Worm (Caenorhabditis elegans) whole organism, early embryonic: ENCODE results near the gene col-72.

ENCODE experiments used
- B0310.2 ChIP-seq: sonication (generic microtip); optimal IDR thresholded peaks from 2 replicates; lab custom pipeline; 2016; ENCODE audit warnings: mild to moderate bottlenecking, missing genetic modification characterization, missing compliant biosample characterization
- F13C5.2 ChIP-seq: sonication (generic microtip); optimal IDR thresholded peaks from 2 replicates; lab custom pipeline; 2017; ENCODE audit warnings: mild to moderate bottlenecking, missing genetic modification characterization, inconsistent platforms, missing compliant biosample characterization
- aly-1 ChIP-seq: sonication (generic microtip); optimal IDR thresholded peaks from 2 replicates; lab custom pipeline; 2016; ENCODE audit warnings: missing genetic modification characterization, missing compliant biosample characterization
- ama-1 ChIP-seq: fragments of 150-350 bp; optimal IDR thresholded peaks from 2 replicates; lab custom pipeline; 2014
- ceh-13 ChIP-seq: fragments of 200-800 bp; sonication (Bioruptor generic); optimal IDR thresholded peaks from 2 replicates; lab custom pipeline; 2018; ENCODE audit warnings: mild to moderate bottlenecking, missing genetic modification characterization, missing compliant biosample characterization
- ceh-36 ChIP-seq: sonication (generic microtip); optimal IDR thresholded peaks from 2 replicates; lab custom pipeline; 2016; ENCODE audit warnings: missing genetic modification characterization, inconsistent platforms, missing compliant biosample characterization
- ets-7 ChIP-seq: sonication (generic microtip); optimal IDR thresholded peaks from 2 replicates; lab custom pipeline; 2016; ENCODE audit warnings: missing genotype, missing genetic modification characterization, missing compliant biosample characterization
- flt-1 ChIP-seq: fragments of 200-800 bp; sonication (Bioruptor generic); IDR thresholded peaks from 2 replicates; pipeline ENCODE4 v1.3.6; 2022; ENCODE audit warnings: missing genetic modification characterization, missing compliant biosample characterization
- hmbx-1 ChIP-seq: sonication (generic microtip); optimal IDR thresholded peaks from 2 replicates; lab custom pipeline; 2016; ENCODE audit warnings: mild to moderate bottlenecking, missing genetic modification characterization, missing compliant biosample characterization
- hmg-4 ChIP-seq: fragments of 200-800 bp; sonication (Bioruptor generic); optimal IDR thresholded peaks from 2 replicates; lab custom pipeline; 2018; ENCODE audit warnings: mild to moderate bottlenecking, missing genetic modification characterization, missing compliant biosample characterization
- hnd-1 ChIP-seq: sonication (generic microtip); optimal IDR thresholded peaks from 2 replicates; lab custom pipeline; 2016; ENCODE audit warnings: missing genetic modification characterization, missing compliant biosample characterization
- pes-1 ChIP-seq: fragments of 200-800 bp; sonication (Bioruptor generic); IDR thresholded peaks from 2 replicates; pipeline ENCODE4 v1.3.6; 2022; ENCODE audit warnings: missing genetic modification reagents, missing genetic modification characterization, missing compliant biosample characterization
- scrt-1 ChIP-seq: fragments of 200-800 bp; sonication (Bioruptor generic); IDR thresholded peaks from 2 replicates; pipeline ENCODE4 v1.3.6; 2022; ENCODE audit warnings: missing genetic modification characterization, missing compliant biosample characterization
- sea-1 ChIP-seq: fragments of 200-800 bp; sonication (Bioruptor generic); conservative IDR thresholded peaks from 2 replicates; pipeline ENCODE4 v1.3.6; 2022; ENCODE audit warnings: missing genetic modification characterization, missing compliant biosample characterization
- tbx-11 ChIP-seq: fragments of 200-800 bp; sonication (Bioruptor generic); IDR thresholded peaks from 2 replicates; pipeline ENCODE4 v1.3.6; 2022; ENCODE audit warnings: missing genetic modification characterization, missing compliant biosample characterization
- tbx-37 ChIP-seq: fragments of 200-800 bp; sonication (Bioruptor generic); conservative IDR thresholded peaks from 2 replicates; pipeline ENCODE4 v1.3.6; 2022; ENCODE audit warnings: missing genetic modification reagents, missing genetic modification characterization, missing compliant biosample characterization
- tra-4 ChIP-seq: sonication (generic microtip); optimal IDR thresholded peaks from 2 replicates; lab custom pipeline; 2017; ENCODE audit warnings: missing genetic modification characterization, missing compliant biosample characterization

Gene col-72

DNA sequence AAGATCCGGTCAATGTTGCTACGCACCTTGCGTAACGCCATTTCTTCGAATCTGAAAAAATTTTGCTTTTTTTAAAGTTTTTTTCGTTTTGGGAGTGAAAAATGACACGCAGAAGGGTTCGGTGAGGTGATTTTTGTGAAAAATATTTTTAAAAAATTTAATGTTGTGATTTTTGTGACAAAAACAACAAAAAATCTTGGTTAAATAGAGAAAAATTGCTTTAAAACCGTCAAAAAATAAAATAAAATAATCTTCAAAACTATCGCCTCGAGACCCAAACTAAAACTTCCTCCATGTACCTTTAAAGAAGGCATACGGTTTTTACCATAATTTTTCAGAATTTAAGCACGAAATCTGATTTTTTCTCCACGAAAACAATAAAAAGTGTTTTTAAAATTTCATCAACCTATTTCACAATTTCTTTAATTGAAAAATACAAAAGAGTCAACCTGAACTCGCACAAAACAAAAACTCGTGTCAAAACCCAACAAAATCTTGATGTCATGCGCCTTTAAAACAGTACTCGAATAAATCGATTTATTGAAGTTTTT is 22.5 kb upstream of the col-72 start, which contains the start of gene apd-3:
apd-3 (minus strand) TSS at position 51 of the 551 bp plus-strand sequence.
- TF ChIP-seq flt-1 (GFP tag; lab: Robert Waterston, UW) (no peak), F13C5.2 (no peak), B0310.2 (tag; lab: Kevin White, UChicago) (no peak), hmbx-1 (no peak), sea-1 (no peak), hmg-4 (GFP tag; lab: Kevin White, UChicago) (no peak), pes-1 (GFP tag; lab: Robert Waterston, UW) (no peak), ets-7 (no peak)

DNA sequence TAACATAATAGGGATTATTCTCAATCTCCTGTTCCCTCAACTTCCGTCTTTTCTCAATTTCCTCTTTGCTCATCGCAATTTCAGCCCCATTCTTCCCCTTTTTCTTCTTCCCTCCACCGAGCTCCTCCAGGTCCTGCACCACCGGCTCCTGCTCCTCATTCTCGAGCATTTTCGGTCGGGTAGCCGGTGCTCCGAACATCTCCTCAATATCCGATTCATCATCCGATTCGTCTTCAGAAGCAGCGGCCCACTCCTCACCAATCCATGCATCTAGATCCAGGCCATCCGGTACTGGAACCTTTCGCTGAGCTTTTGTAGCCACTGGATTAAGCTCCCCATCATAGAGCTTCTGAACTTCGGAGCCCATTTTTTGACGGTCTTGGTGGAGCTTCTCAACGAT is 16.2 kb upstream of the col-72 start:
- no peak for TF ChIP-seq ets-7
- TF ChIP-seq tbx-11 = no peak
- TF ChIP-seq ceh-36 (tag; lab: Kevin White, UChicago) = no peak
- TF ChIP-seq aly-1 (tag; lab: Kevin White, UChicago) = no peak
- no peak for TF ChIP-seq ama-1
- no peak for TF ChIP-seq hmbx-1
- TF ChIP-seq hnd-1 (tag; lab: Kevin White, UChicago) = no peak
- TF ChIP-seq B0310.2 (tag; lab: Kevin White, UChicago) = no peak
- TF ChIP-seq tbx-37 (GFP tag; lab: Robert Waterston, UW) = no peak
- TF ChIP-seq hmg-4 (GFP tag; lab: Kevin White, UChicago) = no peak

DNA sequence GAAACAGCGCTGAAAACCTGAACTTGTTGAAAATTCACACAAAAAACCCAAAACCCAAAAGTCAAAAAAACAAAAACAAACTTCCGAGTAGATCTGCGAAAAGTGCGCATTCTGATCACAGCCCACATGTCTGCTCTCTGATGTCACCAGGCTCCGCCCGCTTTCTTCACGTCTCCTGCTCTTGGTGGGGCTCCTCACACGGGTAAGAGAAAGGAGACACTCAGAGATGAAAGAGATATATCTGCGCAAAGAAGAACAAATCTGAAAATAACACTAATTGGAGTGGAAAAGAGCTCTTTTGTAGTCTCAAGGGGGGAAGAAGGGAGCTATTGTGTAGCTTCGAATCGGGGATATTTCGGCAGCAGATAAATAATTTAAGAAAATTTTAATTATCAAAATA is 4.3 kb upstream of the col-72 start, which contains the start of gene ncs-6:
ncs-6 (minus strand) TSS at position 261 of the 400 bp plus-strand sequence.
- TF ChIP-seq ets-7 = no peak
- no peak for TF ChIP-seq ceh-13 (GFP tag; lab: Kevin White, UChicago)
- TF ChIP-seq ama-1 = no peak
- no peak for TF ChIP-seq tbx-37 (GFP tag; lab: Robert Waterston, UW)
- no peak for TF ChIP-seq B0310.2 (tag; lab: Kevin White, UChicago)
- TF ChIP-seq F13C5.2 = no peak
- no peak for TF ChIP-seq flt-1 (GFP tag; lab: Robert Waterston, UW)
- no peak for TF ChIP-seq scrt-1 (GFP tag; lab: Robert Waterston, UW)
- TF ChIP-seq aly-1 (tag; lab: Kevin White, UChicago) = no peak
- TF ChIP-seq tbx-11 = no peak

- no peak for TF ChIP-seq hnd-1 (tag; lab: Kevin White, UChicago)
- TF ChIP-seq tra-4 (tag; lab: Kevin White, UChicago) = no peak
Observed at ce11 chrII:3527460-3527859, 3.5 kb upstream of the col-72 start.

DNA sequence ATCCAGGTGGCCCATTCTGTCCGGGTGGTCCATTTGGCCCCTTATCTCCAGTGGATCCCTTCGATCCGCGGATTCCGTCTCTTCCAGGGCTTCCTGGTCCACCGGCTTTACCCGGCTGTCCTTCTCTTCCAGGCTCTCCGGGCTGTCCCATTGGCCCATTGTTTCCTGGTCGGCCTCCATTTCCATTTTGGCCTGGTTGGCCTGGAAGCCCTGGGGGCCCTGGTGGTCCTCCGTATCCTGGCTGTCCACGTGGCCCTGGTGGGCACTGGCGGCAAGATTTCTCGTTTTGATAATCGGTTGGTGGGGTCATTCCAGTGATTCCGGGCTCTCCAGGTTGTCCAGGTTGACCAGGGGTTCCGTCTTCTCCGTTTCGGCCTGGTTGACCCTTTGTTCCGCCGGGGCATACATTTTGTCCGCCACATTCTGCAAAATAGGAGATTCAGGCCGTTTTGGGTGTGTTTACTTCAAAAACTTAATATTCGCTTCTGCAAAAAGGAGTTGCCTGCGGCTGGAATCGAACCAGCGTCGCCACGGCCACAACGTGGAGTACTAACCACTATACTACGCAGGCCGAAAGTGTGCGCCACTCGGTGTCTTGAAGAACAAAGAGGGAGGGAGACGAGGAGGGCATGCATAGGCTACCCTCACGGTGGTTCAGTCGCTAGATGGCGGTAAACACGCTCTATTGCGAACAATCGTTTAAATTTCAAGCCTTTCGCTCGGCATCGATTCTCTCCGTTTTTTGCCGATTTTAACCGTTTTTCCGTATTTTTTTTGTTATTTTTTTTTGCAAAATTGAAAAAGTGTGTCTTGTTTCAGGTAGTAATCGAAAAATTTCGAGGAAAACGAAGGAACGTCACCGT is 2.8 kb downstream of the col-72 start, which contains the start of gene W09G10.9:
W09G10.9 (plus strand) TSS at position 813 of the 863 bp plus-strand sequence.
- peak; percentile 83 for TF ChIP-seq ceh-36 (tag; lab: Kevin White, UChicago)
- TF ChIP-seq B0310.2 (tag; lab: Kevin White, UChicago) = peak; percentile 28
- TF ChIP-seq ceh-13 (GFP tag; lab: Kevin White, UChicago) = peak; percentile 70
- peak; percentile 93 for TF ChIP-seq tbx-37 (GFP tag; lab: Robert Waterston, UW)
- TF ChIP-seq ets-7 = peak; percentile 58
- peak; percentile 57 for TF ChIP-seq hmbx-1
- TF ChIP-seq scrt-1 (GFP tag; lab: Robert Waterston, UW) = peak; percentile 96
- peak; percentile 30 for TF ChIP-seq tra-4 (tag; lab: Kevin White, UChicago)
- peak; percentile 72 for TF ChIP-seq hnd-1 (tag; lab: Kevin White, UChicago)
- TF ChIP-seq tbx-11 = peak; percentile 92
- peak; percentile 91 for TF ChIP-seq flt-1 (GFP tag; lab: Robert Waterston, UW)
- TF ChIP-seq sea-1 = peak; percentile 91
- TF ChIP-seq pes-1 (GFP tag; lab: Robert Waterston, UW) = peak; percentile 95
- no peak for TF ChIP-seq ama-1
- peak; percentile 82 for TF ChIP-seq hmg-4 (GFP tag; lab: Kevin White, UChicago)
- peak; percentile 75 for TF ChIP-seq aly-1 (tag; lab: Kevin White, UChicago)
- TF ChIP-seq F13C5.2 = peak; percentile 59

DNA sequence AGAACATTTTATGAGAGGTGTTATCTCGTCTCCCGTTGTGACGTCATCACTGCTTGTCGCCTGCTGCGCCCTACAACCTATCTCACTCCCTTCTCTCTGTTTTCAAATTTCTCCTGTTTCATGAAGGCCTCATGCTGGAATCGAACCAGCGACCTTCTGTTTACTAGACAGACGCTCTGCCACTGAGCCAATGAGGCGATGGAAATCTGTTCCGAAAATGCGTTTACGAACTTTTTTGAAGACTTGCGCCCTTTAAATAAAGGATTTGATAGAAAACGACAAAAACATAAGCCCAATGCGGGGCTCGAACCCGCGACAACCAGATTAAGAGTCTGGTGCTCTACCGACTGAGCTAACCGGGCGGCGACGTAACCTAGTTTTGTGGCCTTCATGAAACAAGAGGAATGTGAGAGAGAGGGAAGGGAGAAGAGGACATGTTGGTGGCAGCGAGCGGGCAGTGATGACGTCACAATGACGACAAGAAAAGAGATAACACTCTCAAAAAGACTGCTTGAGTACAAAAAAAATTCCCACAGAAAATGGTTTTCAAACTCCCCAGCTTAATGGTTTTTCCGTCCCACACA is 4.9 kb downstream of the col-72 start, which contains the start of gene clec-126:
clec-126 (plus strand) TSS at position 534 of the 584 bp plus-strand sequence.
- TF ChIP-seq ama-1 (no peak), sea-1 (peak; percentile 86), B0310.2 (tag; lab: Kevin White, UChicago) (peak; percentile 74), flt-1 (GFP tag; lab: Robert Waterston, UW) (peak; percentile 87), hnd-1 (tag; lab: Kevin White, UChicago) (peak; percentile 62), tbx-11 (peak; percentile 78; the same call in 1 of the 2 replicates), scrt-1 (GFP tag; lab: Robert Waterston, UW) (peak; percentile 89), tbx-37 (GFP tag; lab: Robert Waterston, UW) (peak; percentile 85), ceh-13 (GFP tag; lab: Kevin White, UChicago) (peak; percentile 77), ets-7 (peak; percentile 76), aly-1 (tag; lab: Kevin White, UChicago) (peak; percentile 84), F13C5.2 (peak; percentile 81), ceh-36 (tag; lab: Kevin White, UChicago) (peak; percentile 94), hmbx-1 (peak; percentile 52), hmg-4 (GFP tag; lab: Kevin White, UChicago) (peak; percentile 93), tra-4 (tag; lab: Kevin White, UChicago) (peak; percentile 70), pes-1 (GFP tag; lab: Robert Waterston, UW) (peak; percentile 90)

DNA sequence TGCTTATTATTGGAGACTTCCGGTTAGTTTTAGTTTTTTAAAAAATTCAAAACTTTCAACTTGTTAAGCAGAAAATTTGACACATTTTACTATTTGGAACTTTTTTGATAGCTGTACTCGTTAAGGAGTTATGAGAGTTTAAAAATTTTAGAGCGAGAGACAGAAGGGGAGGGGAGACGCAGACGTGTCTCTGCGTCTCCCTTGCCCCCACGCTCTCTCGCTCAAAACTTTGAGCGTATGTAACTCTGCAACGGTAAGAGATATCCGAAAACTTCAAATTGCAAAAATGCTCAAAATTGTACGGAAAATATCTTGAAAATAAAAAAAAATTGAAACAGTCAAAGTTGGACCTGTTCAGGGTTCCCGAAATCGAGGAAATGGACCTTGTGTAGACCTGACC is 7.8 kb downstream of the col-72 start:
- TF ChIP-seq hnd-1 (tag; lab: Kevin White, UChicago) = no peak
